Worm (Caenorhabditis elegans): ENCODE results near the gene C16D9.3.
A peak's percentile ranks its signal among the peaks of the same experiment; 100 is the strongest.

C16D9.3 gene

ce11 chrV:8217661-8218265, 22.1 kb downstream of the C16D9.3 start, which contains the start of gene K07C11.8:
K07C11.8 (minus strand) TSS chrV:8217884.
- TF ChIP-seq unc-30 (tag; optimal IDR thresholded peaks at IDR 0.05), result no peak
- TF ChIP-seq unc-62 (GFP tag; optimal IDR thresholded peaks at IDR 0.05), result no peak
- TF ChIP-seq ceh-63 (GFP tag; optimal IDR thresholded peaks at IDR 0.05), result no peak
- no peak for TF ChIP-seq egl-27 (tag; optimal IDR thresholded peaks at IDR 0.05)
- no peak for TF ChIP-seq zag-1 (tag; optimal IDR thresholded peaks at IDR 0.05)
- no peak for TF ChIP-seq unc-86 (tag; optimal IDR thresholded peaks at IDR 0.05)
- peak in 1 of 2 experiments; percentile 13 for TF ChIP-seq lin-35 (GFP tag; optimal IDR thresholded peaks at IDR 0.05)
- TF ChIP-seq C04F5.9 (tag; optimal IDR thresholded peaks at IDR 0.05), result no peak
- no peak for TF ChIP-seq snu-23 (GFP tag; optimal IDR thresholded peaks at IDR 0.05)
- TF ChIP-seq pag-3 (tag; optimal IDR thresholded peaks at IDR 0.05; ENCODE audit: borderline replicate concordance, insufficient read depth), result no peak
- no peak for TF ChIP-seq fos-1 (tag; optimal IDR thresholded peaks at IDR 0.05)
- no peak for TF ChIP-seq hlh-4 (tag; optimal IDR thresholded peaks at IDR 0.05)
- TF ChIP-seq swsn-7 (tag; optimal IDR thresholded peaks at IDR 0.05), result no peak
- TF ChIP-seq tbx-2 (tag; optimal IDR thresholded peaks at IDR 0.05), result no peak
- TF ChIP-seq ets-5 (GFP tag; IDR thresholded peaks at IDR 0.05), result no peak
- no peak for TF ChIP-seq egl-13 (tag; optimal IDR thresholded peaks at IDR 0.05)
- TF ChIP-seq dsc-1 (tag; optimal IDR thresholded peaks at IDR 0.05), result peak; percentile 88
- no peak for TF ChIP-seq nhr-28 (tag; optimal IDR thresholded peaks at IDR 0.05)
- no peak for TF ChIP-seq nhr-77 (tag; optimal IDR thresholded peaks at IDR 0.05)
- TF ChIP-seq fkh-10 (GFP tag; optimal IDR thresholded peaks at IDR 0.05), result peak; percentile 51
- no peak for TF ChIP-seq skn-1 (tag; optimal IDR thresholded peaks at IDR 0.05)
- no peak for TF ChIP-seq nhr-20 (tag; optimal IDR thresholded peaks at IDR 0.05)
- no peak for TF ChIP-seq elt-2 (tag; optimal IDR thresholded peaks at IDR 0.05)
- no peak for TF ChIP-seq nhr-76 (tag; optimal IDR thresholded peaks at IDR 0.05)
- TF ChIP-seq efl-1 (optimal IDR thresholded peaks at IDR 0.05), result no peak
- TF ChIP-seq efl-1 (GFP tag; optimal IDR thresholded peaks at IDR 0.05 in 1 of 2), result peak in 1 of 2 experiments; percentile 82
- TF ChIP-seq fkh-8 (tag; optimal IDR thresholded peaks at IDR 0.05), result no peak
- TF ChIP-seq lin-14 (GFP tag; optimal IDR thresholded peaks at IDR 0.05), result peak; percentile 56
- TF ChIP-seq nhr-71 (tag; optimal IDR thresholded peaks at IDR 0.05), result peak; percentile 10
- TF ChIP-seq nhr-11 (tag; optimal IDR thresholded peaks at IDR 0.05), result no peak
- TF ChIP-seq isw-1 (GFP tag; IDR thresholded peaks at IDR 0.05), result no peak
- TF ChIP-seq grh-1 (GFP tag; IDR thresholded peaks at IDR 0.05), result no peak
- TF ChIP-seq fkh-4 (tag; optimal IDR thresholded peaks at IDR 0.05; ENCODE audit: borderline replicate concordance), result peak; percentile 23
- no peak for TF ChIP-seq nhr-90 (tag; optimal IDR thresholded peaks at IDR 0.05; ENCODE audit: poor library complexity)
- no peak for TF ChIP-seq ceh-90 (tag; optimal IDR thresholded peaks at IDR 0.05)

- TF ChIP-seq ceh-63 (GFP tag; optimal IDR thresholded peaks at IDR 0.05) (no peak), grh-1 (GFP tag; IDR thresholded peaks at IDR 0.05) (no peak), nhr-84 (tag; optimal IDR thresholded peaks at IDR 0.05) (no peak), elt-2 (tag; optimal IDR thresholded peaks at IDR 0.05) (peak; percentile 74), efl-1 (optimal IDR thresholded peaks at IDR 0.05) (no peak), efl-1 (GFP tag; optimal IDR thresholded peaks at IDR 0.05 in 1 of 2) (peak in 1 of 2 experiments; percentile 58), swsn-7 (tag; optimal IDR thresholded peaks at IDR 0.05) (no peak), fkh-4 (tag; optimal IDR thresholded peaks at IDR 0.05; ENCODE audit: borderline replicate concordance) (no peak), zip-4 (GFP tag; optimal IDR thresholded peaks at IDR 0.05) (no peak), nhr-12 (tag; optimal IDR thresholded peaks at IDR 0.05) (no peak), sox-4 (tag; optimal IDR thresholded peaks at IDR 0.05) (no peak), C04F5.9 (tag; optimal IDR thresholded peaks at IDR 0.05) (no peak), pqm-1 (tag; optimal IDR thresholded peaks at IDR 0.05) (peak; percentile 91), egl-13 (tag; optimal IDR thresholded peaks at IDR 0.05) (no peak), vab-15 (tag; optimal IDR thresholded peaks at IDR 0.05) (no peak), blmp-1 (tag; optimal IDR thresholded peaks at IDR 0.05) (no peak), unc-30 (tag; optimal IDR thresholded peaks at IDR 0.05) (no peak), fkh-10 (GFP tag; optimal IDR thresholded peaks at IDR 0.05) (no peak), lir-3 (tag; optimal IDR thresholded peaks at IDR 0.05; ENCODE audit: poor library complexity) (no peak), xbp-1 (tag; optimal IDR thresholded peaks at IDR 0.05) (no peak), sup-37 (GFP tag; optimal IDR thresholded peaks at IDR 0.05) (no peak), nhr-20 (tag; optimal IDR thresholded peaks at IDR 0.05) (no peak), nhr-47 (tag; optimal IDR thresholded peaks at IDR 0.05) (no peak), ets-5 (GFP tag; IDR thresholded peaks at IDR 0.05) (no peak)
Measured at ce11 chrV:8217118-8217517, 22.7 kb downstream of the C16D9.3 start.
